Fruit fly (Drosophila melanogaster): ENCODE data around the gene CG13992.
A peak's percentile ranks its signal among the peaks of the same experiment; 100 is the strongest.

CG13992 gene

dm6 chr2L:5948775-5949526 is 18.6 kb downstream of the CG13992 start, which contains the start of gene CG9044 (continued):
- TF ChIP-seq Dll (GFP tag; IDR thresholded peaks at IDR 0.05; ENCODE audit: partially characterized antibody) (peak; percentile 97), nerfin-1 (tag; optimal IDR thresholded peaks at IDR 0.05) (no peak), MBD-R2 (GFP tag; IDR thresholded peaks at IDR 0.05) (peak; percentile 75), ham (GFP tag; IDR thresholded peaks at IDR 0.05) (no peak), CG15011 (GFP tag; optimal IDR thresholded peaks at IDR 0.05) (no peak), ATbp (GFP tag; optimal IDR thresholded peaks at IDR 0.05) (no peak), ash1 (GFP tag; optimal IDR thresholded peaks at IDR 0.05) (no peak), CG8924 (tag; optimal IDR thresholded peaks at IDR 0.05) (peak; percentile 34), slou (GFP tag; optimal IDR thresholded peaks at IDR 0.05) (peak; percentile 21), Ets65A (GFP tag) (peak; percentile 98), CG16779 (GFP tag; IDR thresholded peaks at IDR 0.05) (no peak), Rx (GFP tag; IDR thresholded peaks at IDR 0.05) (no peak), Chrac-16 (GFP tag; optimal IDR thresholded peaks at IDR 0.05) (peak; percentile 61), CG10274 (GFP tag; optimal IDR thresholded peaks at IDR 0.05) (no peak), CG3847 (GFP tag; IDR thresholded peaks at IDR 0.05) (peak; percentile 64; the same call in 1 of the 2 replicates), CG14050 (GFP tag; IDR thresholded peaks at IDR 0.05) (no peak), so (GFP tag; IDR thresholded peaks at IDR 0.05) (0 out of 3 replicates have a peak, but pooled peaks have one; percentile 31), gro (GFP tag; optimal IDR thresholded peaks at IDR 0.05) (peak; percentile 34), abd-A (tag; optimal IDR thresholded peaks at IDR 0.05) (no peak), pzg (GFP tag; optimal IDR thresholded peaks at IDR 0.05) (peak; percentile 69), CG13296 (GFP tag; optimal IDR thresholded peaks at IDR 0.05) (no peak), CG33213 (GFP tag; optimal IDR thresholded peaks at IDR 0.05) (peak; percentile 7), sna (GFP tag; IDR thresholded peaks at IDR 0.05; ENCODE audit: partially characterized antibody) (peak; percentile 93), fd3F (GFP tag; optimal IDR thresholded peaks at IDR 0.05) (peak; percentile 46), sug (tag; optimal IDR thresholded peaks at IDR 0.05) (no peak), CG6689 (GFP tag; IDR thresholded peaks at IDR 0.05) (no peak), CG14667 (GFP tag; IDR thresholded peaks at IDR 0.05) (no peak), mam (GFP tag; optimal IDR thresholded peaks at IDR 0.05) (peak; percentile 76), rib (GFP tag; IDR thresholded peaks at IDR 0.05) (no peak), CG11456 (GFP tag; IDR thresholded peaks at IDR 0.05) (0 out of 3 replicates have a peak, but pooled peaks have one; percentile 33), Adf1 (GFP tag; IDR thresholded peaks at IDR 0.05) (no peak), Fer1 (GFP tag; optimal IDR thresholded peaks at IDR 0.05) (no peak), Aef1 (GFP tag; IDR thresholded peaks at IDR 0.05) (peak; percentile 22; the same call in 2 of the 3 replicates), yki (optimal IDR thresholded peaks at IDR 0.05) (no peak), HHEX (GFP tag; optimal IDR thresholded peaks at IDR 0.05) (no peak), dan (GFP tag; IDR thresholded peaks at IDR 0.05) (no peak), CG17186 (GFP tag; optimal IDR thresholded peaks at IDR 0.05) (peak; percentile 44), CG15601 (tag; optimal IDR thresholded peaks at IDR 0.05) (peak; percentile 37), ems (GFP tag; optimal IDR thresholded peaks at IDR 0.05) (peak; percentile 30), al (GFP tag; IDR thresholded peaks at IDR 0.05) (peak; percentile 50), Abd-B (GFP tag; optimal IDR thresholded peaks at IDR 0.05) (no peak), Fer3 (tag; optimal IDR thresholded peaks at IDR 0.05) (no peak), sqz (GFP tag; optimal IDR thresholded peaks at IDR 0.05) (no peak), CG8944 (GFP tag; optimal IDR thresholded peaks at IDR 0.05) (peak; percentile 61), otp (GFP tag; IDR thresholded peaks at IDR 0.05) (no peak), corto (GFP tag; optimal IDR thresholded peaks at IDR 0.05) (no peak), CG6765 (GFP tag; optimal IDR thresholded peaks at IDR 0.05) (no peak), CG6654 (GFP tag; optimal IDR thresholded peaks at IDR 0.05) (no peak), pnt (GFP tag; optimal IDR thresholded peaks at IDR 0.05) (peak; percentile 66), psq (GFP tag; optimal IDR thresholded peaks at IDR 0.05) (no peak), Neu2 (GFP tag; optimal IDR thresholded peaks at IDR 0.05; ENCODE audit: borderline replicate concordance) (peak; percentile 30)
